Worm (Caenorhabditis elegans): ENCODE results near the gene str-187.

ce11 chrIV:17263714-17264113 lies 1.7 kb upstream of the str-187 start:
- TF ChIP-seq aly-1 (tag; optimal IDR thresholded peaks at IDR 0.05), result no peak
- no peak for TF ChIP-seq sea-1 (GFP tag; conservative IDR thresholded peaks at IDR 0.05)
- no peak for TF ChIP-seq B0310.2 (tag; optimal IDR thresholded peaks at IDR 0.05)
- no peak for TF ChIP-seq ama-1 (optimal IDR thresholded peaks at IDR 0.05)
- TF ChIP-seq ceh-36 (tag; optimal IDR thresholded peaks at IDR 0.05), result no peak
- no peak for TF ChIP-seq ceh-13 (GFP tag; optimal IDR thresholded peaks at IDR 0.05)
- TF ChIP-seq hmbx-1 (tag; optimal IDR thresholded peaks at IDR 0.05), result no peak
- TF ChIP-seq hnd-1 (tag; optimal IDR thresholded peaks at IDR 0.05), result no peak
- no peak for TF ChIP-seq hmg-4 (GFP tag; optimal IDR thresholded peaks at IDR 0.05)
- no peak for TF ChIP-seq flt-1 (GFP tag; IDR thresholded peaks at IDR 0.05)
